Fruit fly (Drosophila melanogaster) whole organism, embryonic: ENCODE data around the gene Obp99d.

Experiments used
- Ada2b ChIP-seq: fragments of 200-800 bp; sonication (Bioruptor generic); IDR thresholded peaks from 2 replicates; pipeline ENCODE4 v1.3.6; 2022; ENCODE audit warnings: missing biosample characterization, missing genetic modification characterization
- Atf3 ChIP-seq: fragments of 200-800 bp; sonication (Bioruptor generic); optimal IDR thresholded peaks from 3 replicates; lab custom pipeline; 2016; ENCODE audit warnings: missing biosample characterization, missing genetic modification characterization
- CG10321 ChIP-seq: fragments of 200-800 bp; sonication (Bioruptor generic); IDR thresholded peaks from 2 replicates; pipeline ENCODE4 v1.3.6; 2022; ENCODE audit warnings: missing biosample characterization, missing genetic modification characterization
- CG10979 ChIP-seq: fragments of 200-800 bp; sonication (Bioruptor generic); optimal IDR thresholded peaks from 2 replicates; lab custom pipeline; 2018; ENCODE audit warnings: missing biosample characterization, mild to moderate bottlenecking, missing genetic modification characterization, moderate library complexity
- CG11398 ChIP-seq: fragments of 200-800 bp; sonication (Bioruptor generic); optimal IDR thresholded peaks from 2 replicates; lab custom pipeline; 2016; ENCODE audit warnings: missing biosample characterization, missing genetic modification characterization
- CG11696 ChIP-seq: fragments of 200-800 bp; sonication (Bioruptor generic); IDR thresholded peaks from 2 replicates; pipeline ENCODE4 v1.3.6; 2022; ENCODE audit warnings: missing biosample characterization, missing genetic modification characterization
- CG12104 ChIP-seq: fragments of 200-800 bp; sonication (Bioruptor generic); optimal IDR thresholded peaks from 3 replicates; lab custom pipeline; 2016; ENCODE audit warnings: missing biosample characterization, missing genetic modification characterization
- CG14014 ChIP-seq: fragments of 200-800 bp; sonication (Bioruptor generic); IDR thresholded peaks from 2 replicates; pipeline ENCODE4 v1.3.6; 2022; ENCODE audit warnings: missing biosample characterization, missing genetic modification characterization
- CG17829 ChIP-seq: fragments of 200-800 bp; optimal IDR thresholded peaks from 2 replicates; lab custom pipeline; 2019; ENCODE audit warnings: missing biosample characterization, mild to moderate bottlenecking, missing genetic modification characterization, moderate library complexity
- CG33213 ChIP-seq: fragments of 200-800 bp; sonication (Bioruptor generic); optimal IDR thresholded peaks from 3 replicates; lab custom pipeline; 2016; ENCODE audit warnings: missing biosample characterization, missing genetic modification characterization
- CG3847 ChIP-seq: fragments of 200-800 bp; sonication (Bioruptor generic); IDR thresholded peaks from 2 replicates; pipeline ENCODE4 v1.3.6; 2022; ENCODE audit warnings: missing biosample characterization, missing genetic modification characterization
- CG4328 ChIP-seq: fragments of 200-800 bp; sonication (Bioruptor generic); optimal IDR thresholded peaks from 3 replicates; lab custom pipeline; 2017; ENCODE audit warnings: missing biosample characterization, missing genetic modification reagents, missing genetic modification characterization
- CG4360 ChIP-seq: fragments of 200-800 bp; sonication (Bioruptor generic); IDR thresholded peaks from 2 replicates; pipeline ENCODE4 v1.3.6; 2022; ENCODE audit warnings: missing biosample characterization, missing genetic modification characterization
- CG4820 ChIP-seq: fragments of 200-800 bp; sonication (Bioruptor generic); optimal IDR thresholded peaks from 3 replicates; lab custom pipeline; 2016; ENCODE audit warnings: missing biosample characterization, missing genetic modification characterization
- CG6654 ChIP-seq: fragments of 200-800 bp; sonication (Bioruptor generic); optimal IDR thresholded peaks from 2 replicates; lab custom pipeline; 2017; ENCODE audit warnings: missing biosample characterization, mild to moderate bottlenecking, missing genetic modification characterization
- CG7372 ChIP-seq: fragments of 200-800 bp; sonication (Bioruptor generic); IDR thresholded peaks from 2 replicates; pipeline ENCODE4 v1.3.6; 2022; ENCODE audit warnings: missing biosample characterization, missing genetic modification characterization
- CG7839 ChIP-seq: fragments of 200-800 bp; sonication (Bioruptor generic); optimal IDR thresholded peaks from 3 replicates; lab custom pipeline; 2018; ENCODE audit warnings: missing biosample characterization, mild to moderate bottlenecking, missing genetic modification characterization, moderate library complexity
- CG8924 ChIP-seq: fragments of 200-800 bp; optimal IDR thresholded peaks from 3 replicates; lab custom pipeline; 2019; ENCODE audit warnings: missing biosample characterization, mild to moderate bottlenecking, missing genetic modification characterization, moderate library complexity
- CG9727 ChIP-seq: fragments of 200-800 bp; sonication (Bioruptor generic); optimal IDR thresholded peaks from 3 replicates; lab custom pipeline; 2017; ENCODE audit warnings: missing biosample characterization, mild to moderate bottlenecking, missing genetic modification characterization
- CG9817 ChIP-seq: fragments of 200-800 bp; sonication (Bioruptor generic); optimal IDR thresholded peaks from 2 replicates; lab custom pipeline; 2018; ENCODE audit warnings: missing biosample characterization, mild to moderate bottlenecking, missing genetic modification characterization, moderate library complexity
- Dad ChIP-seq: fragments of 200-800 bp; sonication (Bioruptor generic); optimal IDR thresholded peaks from 3 replicates; lab custom pipeline; 2016; ENCODE audit warnings: missing biosample characterization, missing genetic modification characterization
- Dfd ChIP-seq, 2 experiments: fragments of >200 bp; optimal IDR thresholded peaks; 2 replicates each; lab custom pipeline; 2017; ENCODE audit warnings: missing biosample characterization in 2 of 2, missing genetic modification characterization in 2 of 2
- Drgx ChIP-seq: fragments of 200-800 bp; sonication (Bioruptor generic); IDR thresholded peaks from 2 replicates; pipeline ENCODE4 v1.3.6; 2022; ENCODE audit warnings: missing biosample characterization, missing genetic modification characterization
- Med ChIP-seq: fragments of 200-800 bp; sonication (Bioruptor generic); peaks from one replicate; lab custom pipeline; 2016; ENCODE audit warnings: missing biosample characterization, missing genetic modification characterization, mild to moderate bottlenecking, inconsistent platforms, moderate library complexity
- Mrtf ChIP-seq: fragments of 200-800 bp; sonication (Bioruptor generic); IDR thresholded peaks from 3 replicates; pipeline ENCODE4 v1.3.6; 2022; ENCODE audit warnings: missing biosample characterization, missing genetic modification characterization
- Oaz ChIP-seq: fragments of 200-800 bp; sonication (Bioruptor generic); IDR thresholded peaks from 2 replicates; pipeline ENCODE4 v1.3.6; 2022; ENCODE audit warnings: missing biosample characterization, missing genetic modification characterization
- Oli ChIP-seq: fragments of 200-800 bp; sonication (Bioruptor generic); optimal IDR thresholded peaks from 2 replicates; lab custom pipeline; 2018; ENCODE audit warnings: missing biosample characterization, mild to moderate bottlenecking, missing genetic modification characterization, moderate library complexity
- Sry-β ChIP-seq: fragments of 200-800 bp; sonication (Bioruptor generic); optimal IDR thresholded peaks from 2 replicates; lab custom pipeline; 2018; ENCODE audit warnings: missing biosample characterization, mild to moderate bottlenecking, missing genetic modification characterization, moderate library complexity
- Taf1 ChIP-seq: fragments of 200-800 bp; sonication (Bioruptor generic); IDR thresholded peaks from 2 replicates; pipeline ENCODE4 v1.3.6; 2022; ENCODE audit warnings: missing biosample characterization, missing genetic modification characterization
- Xbp1 ChIP-seq: fragments of 200-800 bp; sonication (Bioruptor generic); optimal IDR thresholded peaks from 3 replicates; lab custom pipeline; 2016; ENCODE audit warnings: missing biosample characterization, mild to moderate bottlenecking, missing genetic modification characterization
- Xrp1 ChIP-seq: fragments of 200-800 bp; sonication (Bioruptor generic); IDR thresholded peaks from 2 replicates; pipeline ENCODE4 v1.3.6; 2022; ENCODE audit warnings: missing biosample characterization, missing genetic modification characterization
- bowl ChIP-seq: fragments of 200-800 bp; sonication (Bioruptor generic); IDR thresholded peaks from 2 replicates; pipeline ENCODE4 v1.3.6; 2022; ENCODE audit warnings: missing biosample characterization, missing genetic modification characterization
- ci ChIP-seq: fragments of 200-800 bp; sonication (Bioruptor generic); IDR thresholded peaks from 3 replicates; pipeline ENCODE4 v1.3.6; 2022; ENCODE audit warnings: missing biosample characterization, missing genetic modification characterization
- emc ChIP-seq: fragments of 200-800 bp; sonication (Bioruptor generic); optimal IDR thresholded peaks from 2 replicates; lab custom pipeline; 2016; ENCODE audit warnings: missing biosample characterization, missing genetic modification characterization
- eyg ChIP-seq: fragments of 200-800 bp; sonication (Bioruptor generic); optimal IDR thresholded peaks from 3 replicates; lab custom pipeline; 2016; ENCODE audit warnings: missing biosample characterization, missing genetic modification characterization
- gfzf ChIP-seq: fragments of 200-800 bp; sonication (Bioruptor generic); optimal IDR thresholded peaks from 2 replicates; lab custom pipeline; 2016; ENCODE audit warnings: missing biosample characterization, mild to moderate bottlenecking, missing genetic modification characterization, moderate library complexity
- gsb-n ChIP-seq: fragments of 200-800 bp; sonication (Bioruptor generic); optimal IDR thresholded peaks from 3 replicates; lab custom pipeline; 2018; ENCODE audit warnings: missing biosample characterization, mild to moderate bottlenecking, missing genetic modification characterization
- h ChIP-seq: fragments of >200 bp; optimal IDR thresholded peaks from 2 replicates; lab custom pipeline; 2017
- jing ChIP-seq: fragments of 200-800 bp; sonication (Bioruptor generic); optimal IDR thresholded peaks from 2 replicates; lab custom pipeline; 2018; ENCODE audit warnings: missing biosample characterization, mild to moderate bottlenecking, missing genetic modification characterization
- lbe ChIP-seq: fragments of 200-800 bp; sonication (Bioruptor generic); optimal IDR thresholded peaks from 2 replicates; lab custom pipeline; 2016; ENCODE audit warnings: missing biosample characterization, mild to moderate bottlenecking, missing genetic modification characterization
- lmd ChIP-seq: fragments of 200-800 bp; sonication (Bioruptor generic); IDR thresholded peaks from 2 replicates; pipeline ENCODE4 v1.3.6; 2022; ENCODE audit warnings: missing biosample characterization, missing genetic modification characterization
- org-1 ChIP-seq: fragments of 200-800 bp; sonication (Bioruptor generic); optimal IDR thresholded peaks from 2 replicates; lab custom pipeline; 2017; ENCODE audit warnings: missing biosample characterization, missing genetic modification characterization
- pzg ChIP-seq: fragments of 200-800 bp; sonication (Bioruptor generic); optimal IDR thresholded peaks from 3 replicates; lab custom pipeline; 2018; ENCODE audit warnings: missing biosample characterization, mild to moderate bottlenecking, missing genetic modification characterization, moderate library complexity
- ranshi ChIP-seq: fragments of 200-800 bp; sonication (Bioruptor generic); IDR thresholded peaks from 2 replicates; pipeline ENCODE4 v1.3.6; 2022; ENCODE audit warnings: missing biosample characterization, missing genetic modification characterization
- repo ChIP-seq: fragments of 200-800 bp; sonication (Bioruptor generic); optimal IDR thresholded peaks from 2 replicates; lab custom pipeline; 2016; ENCODE audit warnings: missing biosample characterization, missing genetic modification characterization
- row ChIP-seq: fragments of 200-800 bp; sonication (Bioruptor generic); IDR thresholded peaks from 3 replicates; pipeline ENCODE4 v1.3.6; 2022; ENCODE audit warnings: missing biosample characterization, missing genetic modification characterization
- salm ChIP-seq: fragments of 200-800 bp; sonication (Bioruptor generic); optimal IDR thresholded peaks from 2 replicates; lab custom pipeline; 2018; ENCODE audit warnings: missing biosample characterization, mild to moderate bottlenecking, missing genetic modification characterization
- sens ChIP-seq: fragments of 200-800 bp; sonication (Bioruptor generic); peaks from one replicate; lab custom pipeline; 2016; ENCODE audit warnings: missing biosample characterization, missing genetic modification characterization
- sima ChIP-seq: fragments of 200-800 bp; sonication (Bioruptor generic); optimal IDR thresholded peaks from 2 replicates; lab custom pipeline; 2016; ENCODE audit warnings: missing biosample characterization, missing genetic modification characterization
- sisA ChIP-seq: fragments of 200-800 bp; sonication (Bioruptor generic); IDR thresholded peaks from 2 replicates; pipeline ENCODE4 v1.3.6; 2022; ENCODE audit warnings: missing biosample characterization, missing genetic modification characterization
- sob ChIP-seq: fragments of 200-800 bp; sonication (Bioruptor generic); IDR thresholded peaks from 2 replicates; pipeline ENCODE4 v1.3.6; 2022; ENCODE audit warnings: missing biosample characterization, missing genetic modification characterization
- tin ChIP-seq: fragments of 200-800 bp; sonication (Bioruptor generic); optimal IDR thresholded peaks from 3 replicates; lab custom pipeline; 2016; ENCODE audit warnings: missing biosample characterization, missing genetic modification characterization
- vvl ChIP-seq: fragments of 200-800 bp; sonication (Bioruptor generic); IDR thresholded peaks from 2 replicates; pipeline ENCODE4 v1.3.6; 2022; ENCODE audit warnings: missing biosample characterization, missing genetic modification characterization

Gene Obp99d

DNA sequence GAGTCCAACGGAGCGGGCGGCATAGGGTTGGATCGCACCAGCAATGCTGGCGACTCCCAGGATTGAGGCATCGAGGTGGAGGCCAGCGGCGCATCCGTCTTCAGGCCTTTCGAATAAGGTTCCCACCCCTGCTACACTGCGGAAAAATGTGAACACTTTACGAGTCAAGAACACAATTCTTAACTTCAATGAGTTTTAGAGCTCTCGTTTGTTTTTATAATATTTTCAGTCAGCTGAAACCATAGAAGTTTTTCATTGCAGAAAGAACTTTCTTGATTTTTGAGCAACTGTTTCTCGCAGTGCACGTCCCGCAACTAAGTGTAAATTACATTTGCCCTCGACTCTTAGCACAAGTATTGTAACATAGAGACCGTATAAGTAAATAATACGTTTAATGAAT lies 17.9 kb upstream of the Obp99d start (continued):
- TF ChIP-seq CG33213: no peak
- peak; percentile 60; the same call in 1 of the 2 replicates for TF ChIP-seq Xrp1 (GFP tag; lab: Robert Waterston, UW)
- no peak for TF ChIP-seq CG3847
- TF ChIP-seq CG7839 (tag; lab: Kevin White, UChicago): peak; percentile 13
- no peak for TF ChIP-seq lbe
- TF ChIP-seq gsb-n (tag; lab: Kevin White, UChicago): peak; percentile 14
- TF ChIP-seq gfzf (GFP tag; lab: Kevin White, UChicago): no peak
- TF ChIP-seq CG6654 (GFP tag; lab: Kevin White, UChicago): no peak
- TF ChIP-seq org-1 (GFP tag; lab: Kevin White, UChicago): no peak
- TF ChIP-seq CG7372 (GFP tag; lab: Robert Waterston, UW): no peak
- no peak for TF ChIP-seq Oaz (GFP tag; lab: Robert Waterston, UW)
- TF ChIP-seq CG12104: no peak
- no peak for TF ChIP-seq ranshi (GFP tag; lab: Robert Waterston, UW)
- TF ChIP-seq Taf1 (GFP tag; lab: Robert Waterston, UW): no peak
- TF ChIP-seq repo (GFP tag; lab: Kevin White, UChicago): no peak
- TF ChIP-seq eyg (GFP tag; lab: Kevin White, UChicago): no peak
- peak; percentile 65 for TF ChIP-seq CG10979
- TF ChIP-seq CG17829: peak; percentile 37
- TF ChIP-seq CG4360 (GFP tag; lab: Robert Waterston, UW): 0 out of 2 replicates have a peak, but pooled peaks have one; percentile 15
- TF ChIP-seq CG14014 (GFP tag; lab: Robert Waterston, UW): no peak
- no peak for TF ChIP-seq Drgx (GFP tag; lab: Robert Waterston, UW)
- TF ChIP-seq sisA: peak; percentile 34
- TF ChIP-seq row (GFP tag; lab: Robert Waterston, UW): peak; percentile 33; the same call in 2 of the 3 replicates
- TF ChIP-seq Sry-β (GFP tag; lab: Kevin White, UChicago): no peak
- TF ChIP-seq Atf3: peak; percentile 10
- TF ChIP-seq Xbp1 (GFP tag; lab: Kevin White, UChicago): peak; percentile 23
- no peak for TF ChIP-seq CG11696 (GFP tag; lab: Robert Waterston, UW)
- no peak for TF ChIP-seq pzg (GFP tag; lab: Kevin White, UChicago)
- 0 out of 2 replicates have a peak, but pooled peaks have one; percentile 7 for TF ChIP-seq Ada2b
- peak; percentile 59 for TF ChIP-seq CG9727 (GFP tag; lab: Kevin White, UChicago)
- TF ChIP-seq jing (GFP tag; lab: Kevin White, UChicago): no peak
- no peak for TF ChIP-seq CG9817 (tag; lab: Kevin White, UChicago)
- peak; percentile 42 for TF ChIP-seq tin (GFP tag; lab: Kevin White, UChicago)
- TF ChIP-seq Oli (tag; lab: Kevin White, UChicago): no peak
- no peak for TF ChIP-seq CG8924 (tag; lab: Kevin White, UChicago)
- no peak for TF ChIP-seq CG11398 (GFP tag; lab: Kevin White, UChicago)
- no peak for TF ChIP-seq h
- TF ChIP-seq sob: peak; percentile 9; the same call in 1 of the 2 replicates
- no peak for TF ChIP-seq Mrtf (GFP tag; lab: Robert Waterston, UW)
- no peak for TF ChIP-seq Dfd (GFP tag; optimal IDR thresholded peaks at IDR 0.05; lab: Kevin White, UChicago)
- peak; percentile 68 for TF ChIP-seq Med (GFP tag; lab: Kevin White, UChicago)
- no peak for TF ChIP-seq CG10321 (GFP tag; lab: Robert Waterston, UW)
- 0 out of 2 replicates have a peak, but pooled peaks have one; percentile 22 for TF ChIP-seq vvl
- TF ChIP-seq CG4820 (GFP tag; lab: Kevin White, UChicago): peak; percentile 30
- 0 out of 3 replicates have a peak, but pooled peaks have one; percentile 24 for TF ChIP-seq ci
- no peak for TF ChIP-seq Dad (GFP tag; lab: Kevin White, UChicago)
- no peak for TF ChIP-seq salm (tag; lab: Kevin White, UChicago)
- TF ChIP-seq bowl (GFP tag; lab: Robert Waterston, UW): no peak
- no peak for TF ChIP-seq CG4328
- peak; percentile 19; the same call in 1 of the 2 replicates for TF ChIP-seq lmd (GFP tag; lab: Robert Waterston, UW)
- TF ChIP-seq sima: no peak
- no peak for TF ChIP-seq emc
- TF ChIP-seq sens (GFP tag; lab: Kevin White, UChicago): peak; percentile 89
